Worm (Caenorhabditis elegans) whole organism, L3 larva: ENCODE measurements around the gene sto-5.

ENCODE experiments used
- egl-27 ChIP-seq: sonication (generic microtip); optimal IDR thresholded peaks from 4 replicates; lab custom pipeline; 2017; ENCODE audit warnings: missing biosample characterization, missing genetic modification reagents, missing genetic modification characterization
- elt-2 ChIP-seq: sonication (generic microtip); optimal IDR thresholded peaks from 2 replicates; lab custom pipeline; 2016; ENCODE audit warnings: missing genetic modification reagents, mild to moderate bottlenecking, missing genetic modification characterization, missing compliant biosample characterization
- fkh-10 ChIP-seq: sonication (generic microtip); optimal IDR thresholded peaks from 2 replicates; lab custom pipeline; 2017; ENCODE audit warnings: missing biosample characterization, missing genetic modification reagents, missing genetic modification characterization
- nhr-11 ChIP-seq: fragments of 150-350 bp; optimal IDR thresholded peaks from 2 replicates; lab custom pipeline; 2014; ENCODE audit warnings: missing biosample characterization, missing genetic modification characterization
- zag-1 ChIP-seq: fragments of 150-350 bp; optimal IDR thresholded peaks from 2 replicates; lab custom pipeline; 2014; ENCODE audit warnings: missing biosample characterization, missing genetic modification characterization

DNA sequence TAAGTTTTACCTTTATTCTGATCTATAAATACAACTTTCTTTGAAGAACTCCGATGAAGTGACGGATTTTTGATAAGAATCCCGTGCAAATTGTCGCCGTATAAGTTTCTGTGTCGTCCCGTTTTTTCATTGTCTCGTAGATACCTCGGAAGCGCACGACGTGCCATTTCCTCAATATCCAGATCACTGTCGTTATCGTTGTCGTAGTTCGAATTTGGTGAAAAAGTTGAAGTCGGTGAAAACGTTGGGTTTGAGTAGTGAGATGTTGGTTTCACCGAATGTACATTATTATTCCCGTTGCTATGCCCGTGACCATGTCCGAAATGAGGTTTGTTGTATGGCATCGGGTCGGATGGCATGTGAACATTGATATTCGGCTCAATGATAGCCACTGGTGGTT, 15.6 kb downstream of the sto-5 start:
- TF ChIP-seq egl-27 = no peak
- TF ChIP-seq zag-1 (tag; lab: Kevin White, UChicago) = no peak
- no peak for TF ChIP-seq fkh-10 (GFP tag; lab: Kevin White, UChicago)
- TF ChIP-seq nhr-11 (tag; lab: Kevin White, UChicago) = no peak
- no peak for TF ChIP-seq elt-2
